Fruit fly (Drosophila melanogaster) whole organism, adult: ENCODE results near the gene sl.

ENCODE experiments used
- CG12768 ChIP-seq: fragments of 200-800 bp; sonication (Bioruptor generic); optimal IDR thresholded peaks from 2 replicates; lab custom pipeline; 2017; ENCODE audit warnings: missing biosample characterization, missing genetic modification characterization, mild to moderate bottlenecking, moderate library complexity, missing genetic modification reagents
- CG14711 ChIP-seq: fragments of 200-800 bp; sonication (Bioruptor generic); optimal IDR thresholded peaks from 2 replicates; lab custom pipeline; 2018; ENCODE audit warnings: missing biosample characterization, mild to moderate bottlenecking, missing genetic modification characterization, moderate library complexity
- CG1620 ChIP-seq: fragments of 200-800 bp; sonication (Bioruptor generic); optimal IDR thresholded peaks from 2 replicates; lab custom pipeline; 2016; ENCODE audit warnings: missing biosample characterization, missing genetic modification characterization
- CG5204 ChIP-seq: fragments of 200-800 bp; sonication (Bioruptor generic); optimal IDR thresholded peaks from 2 replicates; lab custom pipeline; 2016; ENCODE audit warnings: missing biosample characterization, missing genetic modification characterization
- CG7045 ChIP-seq: fragments of 200-800 bp; sonication (Bioruptor generic); optimal IDR thresholded peaks from 2 replicates; lab custom pipeline; 2017; ENCODE audit warnings: missing biosample characterization, mild to moderate bottlenecking, missing genetic modification characterization
- CG7101 ChIP-seq: fragments of 200-800 bp; sonication (Bioruptor generic); optimal IDR thresholded peaks from 2 replicates; lab custom pipeline; 2018; ENCODE audit warnings: missing biosample characterization, mild to moderate bottlenecking, missing genetic modification characterization, moderate library complexity
- Clk ChIP-seq: fragments of 200-800 bp; sonication (Bioruptor generic); optimal IDR thresholded peaks from 2 replicates; lab custom pipeline; 2017; ENCODE audit warnings: missing biosample characterization, missing genetic modification characterization
- Crg-1 ChIP-seq: fragments of 200-800 bp; sonication (Bioruptor generic); optimal IDR thresholded peaks from 2 replicates; lab custom pipeline; 2016; ENCODE audit warnings: missing biosample characterization, missing genetic modification characterization
- Mnt ChIP-seq: fragments of 200-800 bp; sonication (Bioruptor generic); optimal IDR thresholded peaks from 2 replicates; lab custom pipeline; 2016; ENCODE audit warnings: missing biosample characterization, mild to moderate bottlenecking, missing genetic modification characterization
- bab1 ChIP-seq: fragments of 200-800 bp; sonication (Bioruptor generic); optimal IDR thresholded peaks from 3 replicates; lab custom pipeline; 2019; ENCODE audit warnings: missing biosample characterization, mild to moderate bottlenecking, missing genetic modification characterization, moderate library complexity
- cic ChIP-seq: fragments of 200-800 bp; sonication (Bioruptor generic); optimal IDR thresholded peaks from 2 replicates; lab custom pipeline; 2017; ENCODE audit warnings: missing biosample characterization, mild to moderate bottlenecking, missing genetic modification characterization, moderate library complexity
- cnc ChIP-seq, 2 experiments: fragments of >200 bp; optimal IDR thresholded peaks; 2 replicates each; lab custom pipeline; 2017
- kay ChIP-seq: fragments of 200-800 bp; sonication (Bioruptor generic); peaks from one replicate; lab custom pipeline; 2016; ENCODE audit warnings: missing biosample characterization, missing genetic modification characterization, borderline replicate concordance
- tj ChIP-seq: fragments of 200-800 bp; sonication (Bioruptor generic); optimal IDR thresholded peaks from 3 replicates; lab custom pipeline; 2017; ENCODE audit warnings: missing biosample characterization, mild to moderate bottlenecking, missing genetic modification characterization, moderate library complexity

DNA sequence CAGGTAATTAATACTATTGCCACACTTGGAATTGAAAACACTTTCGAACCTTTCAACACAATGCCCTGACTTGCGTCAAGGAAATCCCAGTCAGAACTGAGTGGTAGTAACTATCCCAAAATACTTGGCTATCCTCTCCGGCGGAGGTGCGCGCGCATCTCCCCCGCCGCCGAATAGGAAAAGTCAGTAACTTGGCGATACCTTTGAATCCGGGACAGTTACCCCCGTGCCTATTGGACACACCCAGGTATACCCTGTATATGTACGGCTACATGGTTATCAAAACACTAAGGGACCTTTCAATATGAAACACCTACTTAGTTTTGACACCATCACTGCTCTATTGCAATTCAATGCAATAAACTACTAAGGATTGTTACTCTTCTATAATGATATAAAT is 19.5 kb upstream of the sl start, which contains the start of gene CG9919:
- TF ChIP-seq CG1620 (GFP tag; lab: Kevin White, UChicago) (no peak), tj (GFP tag; lab: Kevin White, UChicago) (no peak), Clk (no peak), kay (GFP tag; lab: Kevin White, UChicago) (no peak), Mnt (GFP tag; lab: Kevin White, UChicago) (no peak), cnc (optimal IDR thresholded peaks at IDR 0.05; lab: Kevin White, UChicago) (no peak), bab1 (GFP tag; lab: Kevin White, UChicago) (no peak), CG12768 (no peak), CG7101 (no peak), cic (no peak), CG5204 (no peak), CG7045 (GFP tag; lab: Kevin White, UChicago) (no peak), Crg-1 (GFP tag; lab: Kevin White, UChicago) (no peak), CG14711 (tag; lab: Kevin White, UChicago) (no peak)
